Fruit fly (Drosophila melanogaster) whole organism, embryonic: ENCODE results near the gene CG13252.
A peak's percentile ranks its signal among the peaks of the same experiment; 100 is the strongest.

Experiments
- CG10267 ChIP-seq: fragments of 200-800 bp; sonication (Bioruptor generic); optimal IDR thresholded peaks from 2 replicates; lab custom pipeline; 2018; ENCODE audit warnings: missing biosample characterization, mild to moderate bottlenecking, missing genetic modification characterization, moderate library complexity
- CG12104 ChIP-seq: fragments of 200-800 bp; sonication (Bioruptor generic); optimal IDR thresholded peaks from 3 replicates; lab custom pipeline; 2016; ENCODE audit warnings: missing biosample characterization, missing genetic modification characterization
- CG12219 ChIP-seq: fragments of 200-800 bp; sonication (Bioruptor generic); optimal IDR thresholded peaks from 3 replicates; lab custom pipeline; 2018; ENCODE audit warnings: missing biosample characterization, mild to moderate bottlenecking, missing genetic modification characterization
- CG13123 ChIP-seq: fragments of 200-800 bp; sonication (Bioruptor generic); optimal IDR thresholded peaks from 2 replicates; lab custom pipeline; 2016; ENCODE audit warnings: missing biosample characterization, missing genetic modification characterization
- CG14710 ChIP-seq: fragments of 200-800 bp; sonication (Bioruptor generic); optimal IDR thresholded peaks from 3 replicates; lab custom pipeline; 2019; ENCODE audit warnings: missing biosample characterization, mild to moderate bottlenecking, missing genetic modification characterization, moderate library complexity
- CG17186 ChIP-seq: fragments of 200-800 bp; sonication (Bioruptor generic); optimal IDR thresholded peaks from 3 replicates; lab custom pipeline; 2017; ENCODE audit warnings: missing biosample characterization, missing genetic modification reagents, missing genetic modification characterization
- CG18764 ChIP-seq: fragments of 200-800 bp; sonication (Bioruptor generic); optimal IDR thresholded peaks from 3 replicates; lab custom pipeline; 2016; ENCODE audit warnings: missing biosample characterization, missing genetic modification characterization
- CG3163 ChIP-seq: fragments of 200-800 bp; sonication (Bioruptor generic); optimal IDR thresholded peaks from 3 replicates; lab custom pipeline; 2016; ENCODE audit warnings: missing biosample characterization, missing genetic modification characterization
- CG33213 ChIP-seq: fragments of 200-800 bp; sonication (Bioruptor generic); optimal IDR thresholded peaks from 3 replicates; lab custom pipeline; 2016; ENCODE audit warnings: missing biosample characterization, missing genetic modification characterization
- CG3407 ChIP-seq: fragments of 200-800 bp; sonication (Bioruptor generic); optimal IDR thresholded peaks from 2 replicates; lab custom pipeline; 2018; ENCODE audit warnings: missing biosample characterization, mild to moderate bottlenecking, missing genetic modification characterization
- CG4282 ChIP-seq: fragments of 200-800 bp; sonication (Bioruptor generic); optimal IDR thresholded peaks from 2 replicates; lab custom pipeline; 2016; ENCODE audit warnings: missing biosample characterization, missing genetic modification characterization
- CG4617 ChIP-seq: fragments of 200-800 bp; sonication (Bioruptor generic); optimal IDR thresholded peaks from 3 replicates; lab custom pipeline; 2016; ENCODE audit warnings: missing biosample characterization, missing genetic modification characterization, borderline replicate concordance
- CG5180 ChIP-seq: fragments of 200-800 bp; sonication (Bioruptor generic); optimal IDR thresholded peaks from 3 replicates; lab custom pipeline; 2017; ENCODE audit warnings: missing biosample characterization, missing genetic modification characterization, mild to moderate bottlenecking, moderate library complexity, missing genetic modification reagents
- CG7987 ChIP-seq: fragments of 200-800 bp; sonication (Bioruptor generic); optimal IDR thresholded peaks from 2 replicates; lab custom pipeline; 2018; ENCODE audit warnings: missing biosample characterization, mild to moderate bottlenecking, missing genetic modification characterization, moderate library complexity
- CG8944 ChIP-seq: fragments of 200-800 bp; sonication (Bioruptor generic); optimal IDR thresholded peaks from 3 replicates; lab custom pipeline; 2016; ENCODE audit warnings: missing biosample characterization, missing genetic modification characterization
- CG9876 ChIP-seq: fragments of 200-800 bp; sonication (Bioruptor generic); optimal IDR thresholded peaks from 2 replicates; lab custom pipeline; 2016; ENCODE audit warnings: missing biosample characterization, missing genetic modification characterization
- Chrac-16 ChIP-seq: fragments of 200-800 bp; sonication (Bioruptor generic); optimal IDR thresholded peaks from 3 replicates; lab custom pipeline; 2016; ENCODE audit warnings: missing biosample characterization, missing genetic modification characterization
- CkIIα-i1 ChIP-seq: fragments of 200-800 bp; sonication (Bioruptor generic); IDR thresholded peaks from 2 replicates; pipeline ENCODE4 v1.3.6; 2022; ENCODE audit warnings: missing biosample characterization, missing genetic modification characterization
- Deaf1 ChIP-seq: fragments of 200-800 bp; optimal IDR thresholded peaks from 3 replicates; lab custom pipeline; 2019; ENCODE audit warnings: missing biosample characterization, mild to moderate bottlenecking, missing genetic modification characterization, moderate library complexity
- Elba2 ChIP-seq: fragments of 200-800 bp; sonication (Bioruptor generic); optimal IDR thresholded peaks from 3 replicates; lab custom pipeline; 2016; ENCODE audit warnings: missing biosample characterization, missing genetic modification characterization
- GATAe ChIP-seq: fragments of 200-800 bp; sonication (Bioruptor generic); conservative IDR thresholded peaks from 2 replicates; pipeline ENCODE4 v1.3.6; 2022; ENCODE audit warnings: missing biosample characterization, missing genetic modification characterization
- Gsc ChIP-seq: fragments of 200-800 bp; sonication (Bioruptor generic); IDR thresholded peaks from 2 replicates; pipeline ENCODE4 v1.3.6; 2022; ENCODE audit warnings: missing biosample characterization, missing genetic modification characterization
- H15 ChIP-seq: fragments of 200-800 bp; sonication (Bioruptor generic); IDR thresholded peaks from 3 replicates; pipeline ENCODE4 v1.3.6; 2022; ENCODE audit warnings: missing biosample characterization, missing genetic modification characterization
- Hand ChIP-seq: fragments of 200-800 bp; sonication (Bioruptor generic); optimal IDR thresholded peaks from 2 replicates; lab custom pipeline; 2017; ENCODE audit warnings: mild to moderate bottlenecking, missing biosample characterization, missing genetic modification reagents, missing genetic modification characterization
- Hr3 ChIP-seq: fragments of 200-800 bp; sonication (Bioruptor generic); optimal IDR thresholded peaks from 3 replicates; lab custom pipeline; 2016; ENCODE audit warnings: missing biosample characterization, missing genetic modification characterization
- Lhr ChIP-seq: fragments of 200-800 bp; sonication (Bioruptor generic); optimal IDR thresholded peaks from 3 replicates; lab custom pipeline; 2017; ENCODE audit warnings: mild to moderate bottlenecking, missing biosample characterization, missing genetic modification reagents, missing genetic modification characterization
- MESR4 ChIP-seq: fragments of 200-800 bp; sonication (Bioruptor generic); optimal IDR thresholded peaks from 2 replicates; lab custom pipeline; 2018; ENCODE audit warnings: missing biosample characterization, mild to moderate bottlenecking, missing genetic modification characterization, moderate library complexity
- Nf-YB ChIP-seq: fragments of 200-800 bp; sonication (Bioruptor generic); optimal IDR thresholded peaks from 3 replicates; lab custom pipeline; 2019; ENCODE audit warnings: missing biosample characterization, mild to moderate bottlenecking, missing genetic modification characterization, moderate library complexity
- Oaz ChIP-seq: fragments of 200-800 bp; sonication (Bioruptor generic); IDR thresholded peaks from 2 replicates; pipeline ENCODE4 v1.3.6; 2022; ENCODE audit warnings: missing biosample characterization, missing genetic modification characterization
- Pdp1 ChIP-seq, 2 experiments: fragments of 200-800 bp; sonication (Bioruptor generic); optimal IDR thresholded peaks; 3 replicates each; lab custom pipeline; 2016; ENCODE audit warnings: missing biosample characterization in 2 of 2, missing genetic modification characterization in 2 of 2, mild to moderate bottlenecking in 1 of 2, moderate library complexity in 1 of 2
- Poxn ChIP-seq: fragments of 200-800 bp; sonication (Bioruptor generic); IDR thresholded peaks from 2 replicates; pipeline ENCODE4 v1.3.6; 2022; ENCODE audit warnings: missing biosample characterization, missing genetic modification characterization
- Sox100B ChIP-seq: fragments of 200-800 bp; sonication (Bioruptor generic); optimal IDR thresholded peaks from 3 replicates; lab custom pipeline; 2018; ENCODE audit warnings: missing biosample characterization, mild to moderate bottlenecking, missing genetic modification characterization
- ash1 ChIP-seq: fragments of 200-800 bp; sonication (Bioruptor generic); optimal IDR thresholded peaks from 2 replicates; lab custom pipeline; 2018; ENCODE audit warnings: missing biosample characterization, mild to moderate bottlenecking, missing genetic modification characterization
- chn ChIP-seq: fragments of 200-800 bp; sonication (Bioruptor generic); optimal IDR thresholded peaks from 2 replicates; lab custom pipeline; 2016; ENCODE audit warnings: missing biosample characterization, missing genetic modification characterization
- cwo ChIP-seq: fragments of 200-800 bp; sonication (Bioruptor generic); optimal IDR thresholded peaks from 3 replicates; lab custom pipeline; 2017; ENCODE audit warnings: missing biosample characterization, missing genetic modification characterization, mild to moderate bottlenecking, moderate library complexity, missing genetic modification reagents
- dan ChIP-seq: fragments of 200-800 bp; sonication (Bioruptor generic); IDR thresholded peaks from 2 replicates; pipeline ENCODE4 v1.3.6; 2022; ENCODE audit warnings: missing biosample characterization, missing genetic modification characterization
- esg ChIP-seq: fragments of 200-800 bp; sonication (Bioruptor generic); conservative IDR thresholded peaks from 2 replicates; pipeline ENCODE4 v1.3.6; 2022; ENCODE audit warnings: missing biosample characterization, missing genetic modification characterization
- fd96Cb ChIP-seq: fragments of 200-800 bp; sonication (Bioruptor generic); optimal IDR thresholded peaks from 2 replicates; lab custom pipeline; 2018; ENCODE audit warnings: missing biosample characterization, mild to moderate bottlenecking, missing genetic modification characterization, moderate library complexity
- grau ChIP-seq: fragments of 200-800 bp; optimal IDR thresholded peaks from 3 replicates; lab custom pipeline; 2019; ENCODE audit warnings: missing biosample characterization, mild to moderate bottlenecking, missing genetic modification characterization, moderate library complexity
- gsb-n ChIP-seq: fragments of 200-800 bp; sonication (Bioruptor generic); optimal IDR thresholded peaks from 3 replicates; lab custom pipeline; 2018; ENCODE audit warnings: missing biosample characterization, mild to moderate bottlenecking, missing genetic modification characterization
- kni ChIP-seq: fragments of 200-800 bp; sonication (Bioruptor generic); optimal IDR thresholded peaks from 3 replicates; lab custom pipeline; 2017; ENCODE audit warnings: mild to moderate bottlenecking, missing biosample characterization, missing genetic modification reagents, missing genetic modification characterization
- lov ChIP-seq, 2 experiments: fragments of 200-800 bp in 1 of 2; fragments of >200 bp in 1 of 2; sonication (Bioruptor generic) in 1 of 2; IDR thresholded peaks in 1 of 2; optimal IDR thresholded peaks in 1 of 2; 2 replicates in 1 of 2; 3 replicates in 1 of 2; pipeline versions ENCODE4 v1.3.6 to Lab custom; 2017 to 2022; ENCODE audit warnings: missing biosample characterization in 1 of 2, missing genetic modification characterization in 1 of 2
- odd ChIP-seq: fragments of 200-800 bp; sonication (Bioruptor generic); optimal IDR thresholded peaks from 2 replicates; lab custom pipeline; 2017; ENCODE audit warnings: missing biosample characterization, mild to moderate bottlenecking, missing genetic modification characterization
- pros ChIP-seq: fragments of 200-800 bp; sonication (Bioruptor generic); optimal IDR thresholded peaks from 3 replicates; lab custom pipeline; 2019; ENCODE audit warnings: missing biosample characterization, mild to moderate bottlenecking, missing genetic modification characterization, moderate library complexity
- rib ChIP-seq: fragments of 200-800 bp; sonication (Bioruptor generic); IDR thresholded peaks from 2 replicates; pipeline ENCODE4 v1.3.6; 2022; ENCODE audit warnings: missing biosample characterization, missing genetic modification characterization
- twi ChIP-seq: fragments of 200-800 bp; optimal IDR thresholded peaks from 2 replicates; lab custom pipeline; 2019; ENCODE audit warnings: missing biosample characterization, mild to moderate bottlenecking, missing genetic modification characterization, moderate library complexity
- vfl ChIP-seq: fragments of 200-800 bp; sonication (Bioruptor generic); optimal IDR thresholded peaks from 2 replicates; lab custom pipeline; 2016; ENCODE audit warnings: missing biosample characterization, missing genetic modification characterization
- wdn ChIP-seq: fragments of 200-800 bp; sonication (Bioruptor generic); IDR thresholded peaks from 2 replicates; pipeline ENCODE4 v1.3.6; 2022; ENCODE audit warnings: missing biosample characterization, missing genetic modification characterization

The CG13252 gene

dm6 chr3L:20778224-20779063, 48.1 kb downstream of the CG13252 start, which contains the start of the genes Pex16 and Pex14 (continued):
- TF ChIP-seq CG7987 (GFP tag; lab: Kevin White, UChicago) (no peak), rib (GFP tag; lab: Robert Waterston, UW) (no peak), H15 (0 out of 3 replicates have a peak, but pooled peaks have one; percentile 52), CG4282 (no peak), Gsc (GFP tag; lab: Robert Waterston, UW) (peak; percentile 43; the same call in 1 of the 2 replicates), CkIIα-i1 (GFP tag; lab: Robert Waterston, UW) (no peak), wdn (peak; percentile 37; the same call in 1 of the 2 replicates), lov (optimal IDR thresholded peaks at IDR 0.05; lab: Kevin White, UChicago) (no peak), lov (GFP tag; IDR thresholded peaks at IDR 0.05; lab: Robert Waterston, UW) (no peak), Nf-YB (peak; percentile 27), CG33213 (GFP tag; lab: Kevin White, UChicago) (peak; percentile 56), CG3407 (GFP tag; lab: Kevin White, UChicago) (no peak), Sox100B (GFP tag; lab: Kevin White, UChicago) (no peak), grau (tag; lab: Kevin White, UChicago) (peak; percentile 63), cwo (peak; percentile 17), CG5180 (GFP tag; lab: Kevin White, UChicago) (no peak), CG12104 (GFP tag; lab: Kevin White, UChicago) (peak; percentile 42), kni (no peak), CG14710 (peak; percentile 61), CG4617 (peak; percentile 68), CG13123 (GFP tag; lab: Kevin White, UChicago) (peak; percentile 37), Pdp1 (GFP tag; optimal IDR thresholded peaks at IDR 0.05; lab: Kevin White, UChicago) (peak; percentile 68 to 82), ash1 (GFP tag; lab: Kevin White, UChicago) (no peak), GATAe (peak; percentile 47; the same call in 1 of the 2 replicates), CG3163 (GFP tag; lab: Kevin White, UChicago) (peak; percentile 36), Hand (GFP tag; lab: Kevin White, UChicago) (no peak), CG18764 (GFP tag; lab: Kevin White, UChicago) (peak; percentile 41), vfl (GFP tag; lab: Kevin White, UChicago) (peak; percentile 65), gsb-n (tag; lab: Kevin White, UChicago) (no peak), CG17186 (GFP tag; lab: Kevin White, UChicago) (peak; percentile 36), esg (GFP tag; lab: Robert Waterston, UW) (peak; percentile 71), CG9876 (peak; percentile 77), Poxn (peak; percentile 48; the same call in 1 of the 2 replicates), chn (peak; percentile 73), CG12219 (GFP tag; lab: Kevin White, UChicago) (peak; percentile 26), CG8944 (GFP tag; lab: Kevin White, UChicago) (peak; percentile 84), odd (GFP tag; lab: Kevin White, UChicago) (peak; percentile 27), Deaf1 (no peak), MESR4 (GFP tag; lab: Kevin White, UChicago) (peak; percentile 67), Oaz (GFP tag; lab: Robert Waterston, UW) (peak; percentile 52), Elba2 (GFP tag; lab: Kevin White, UChicago) (no peak), Lhr (GFP tag; lab: Kevin White, UChicago) (peak; percentile 28), pros (GFP tag; lab: Kevin White, UChicago) (no peak), twi (tag; lab: Kevin White, UChicago) (peak; percentile 42), Hr3 (GFP tag; lab: Kevin White, UChicago) (peak; percentile 73), CG10267 (tag; lab: Kevin White, UChicago) (peak; percentile 44), Chrac-16 (peak; percentile 82), fd96Cb (tag; lab: Kevin White, UChicago) (peak; percentile 58), dan (GFP tag; lab: Robert Waterston, UW) (0 out of 2 replicates have a peak, but pooled peaks have one; percentile 36)
